Worm (Caenorhabditis elegans) whole organism, L1 larva: ENCODE results near the gene W03G11.2.

Source experiments
- fkh-10 ChIP-seq: sonication (generic microtip); optimal IDR thresholded peaks from 2 replicates; lab custom pipeline; 2017; ENCODE audit warnings: missing biosample characterization, missing genetic modification reagents, missing genetic modification characterization
- nhr-11 ChIP-seq: fragments of 150-350 bp; optimal IDR thresholded peaks from 2 replicates; lab custom pipeline; 2014; ENCODE audit warnings: missing biosample characterization, missing genetic modification characterization
- pqm-1 ChIP-seq: sonication (generic microtip); optimal IDR thresholded peaks from 3 replicates; lab custom pipeline; 2017; ENCODE audit warnings: missing biosample characterization, missing genetic modification characterization
- rnt-1 ChIP-seq: sonication (generic microtip); optimal IDR thresholded peaks from 2 replicates; lab custom pipeline; 2016; ENCODE audit warnings: mild to moderate bottlenecking, missing genetic modification characterization, moderate library complexity, missing compliant biosample characterization
- skn-1 ChIP-seq: fragments of 150-350 bp; optimal IDR thresholded peaks from 2 replicates; lab custom pipeline; 2014; ENCODE audit warnings: missing biosample characterization, missing genetic modification characterization
- unc-98 ChIP-seq: fragments of 200-800 bp; sonication (Bioruptor generic); IDR thresholded peaks from 2 replicates; pipeline ENCODE4 v1.3.6; 2022; ENCODE audit warnings: missing genetic modification characterization, missing compliant biosample characterization
- zip-4 ChIP-seq: fragments of 200-800 bp; sonication (Bioruptor generic); optimal IDR thresholded peaks from 2 replicates; lab custom pipeline; 2018; ENCODE audit warnings: mild to moderate bottlenecking, missing genetic modification characterization, moderate library complexity, missing compliant biosample characterization
- ztf-11 ChIP-seq, 2 experiments: sonication (generic microtip); optimal IDR thresholded peaks; 2 replicates each; lab custom pipeline; 2016 to 2017; ENCODE audit warnings: missing genetic modification characterization in 2 of 2, missing biosample characterization in 1 of 2, missing compliant biosample characterization in 1 of 2

ce11 chrX:12121285-12121684, 12.9 kb upstream of the W03G11.2 start, which contains the start of gene lgc-17:
- no peak for TF ChIP-seq ztf-11 (tag; optimal IDR thresholded peaks at IDR 0.05; lab: Kevin White, UChicago)
- TF ChIP-seq unc-98 (GFP tag; lab: Robert Waterston, UW): no peak
- no peak for TF ChIP-seq pqm-1
- TF ChIP-seq nhr-11: no peak
- no peak for TF ChIP-seq skn-1 (tag; lab: Kevin White, UChicago)
- TF ChIP-seq rnt-1 (tag; lab: Kevin White, UChicago): no peak
- no peak for TF ChIP-seq zip-4 (GFP tag; lab: Kevin White, UChicago)
- TF ChIP-seq fkh-10 (GFP tag; lab: Kevin White, UChicago): no peak
